Fruit fly (Drosophila melanogaster): ENCODE measurements around the gene eEF1gamma.
A peak's percentile ranks its signal among the peaks of the same experiment; 100 is the strongest.

- TF ChIP-seq kah (GFP tag; optimal IDR thresholded peaks at IDR 0.05) = no peak
- no peak for TF ChIP-seq Dfd (GFP tag; optimal IDR thresholded peaks at IDR 0.05)
- TF ChIP-seq tap (tag; optimal IDR thresholded peaks at IDR 0.05) = peak; percentile 3
These were observed 39.6 kb downstream of the eEF1gamma start for dm6 chr3R:29259466-29260132.

Measured in whole organism, embryonic.